Fruit fly (Drosophila melanogaster): ENCODE data around the gene CG32767.

CG32767 gene

dm6 chrX:5083647-5084096, 896 bp downstream of the CG32767 start:
- TF ChIP-seq Clk (GFP tag; optimal IDR thresholded peaks at IDR 0.05), result peak; percentile 52
- no peak for TF ChIP-seq cic (GFP tag; optimal IDR thresholded peaks at IDR 0.05)
- TF ChIP-seq CG1620 (GFP tag; optimal IDR thresholded peaks at IDR 0.05), result peak; percentile 53
- TF ChIP-seq CG12768 (GFP tag; optimal IDR thresholded peaks at IDR 0.05), result peak; percentile 33
- TF ChIP-seq pad (GFP tag; optimal IDR thresholded peaks at IDR 0.05), result peak; percentile 94
- TF ChIP-seq Mnt (GFP tag; optimal IDR thresholded peaks at IDR 0.05), result peak; percentile 34
- peak; percentile 76 for TF ChIP-seq Hr96 (GFP tag; optimal IDR thresholded peaks at IDR 0.05)
- TF ChIP-seq Crg-1 (GFP tag; optimal IDR thresholded peaks at IDR 0.05), result peak; percentile 37
- peak; percentile 70 for TF ChIP-seq CG14711 (tag; optimal IDR thresholded peaks at IDR 0.05)
- TF ChIP-seq toe (GFP tag; optimal IDR thresholded peaks at IDR 0.05), result peak; percentile 57
- TF ChIP-seq bab1 (GFP tag; optimal IDR thresholded peaks at IDR 0.05), result peak; percentile 77
- peak; percentile 29 for TF ChIP-seq ovo (GFP tag; optimal IDR thresholded peaks at IDR 0.05)
- TF ChIP-seq kay (GFP tag; ENCODE audit: borderline replicate concordance), result no peak
- peak; percentile 70 for TF ChIP-seq CG11617 (GFP tag; optimal IDR thresholded peaks at IDR 0.05)
- no peak for TF ChIP-seq cnc (optimal IDR thresholded peaks at IDR 0.05)
- TF ChIP-seq CG33017 (tag; optimal IDR thresholded peaks at IDR 0.05), result no peak
- TF ChIP-seq CG5204 (GFP tag; optimal IDR thresholded peaks at IDR 0.05), result peak; percentile 37
- peak; percentile 61 for TF ChIP-seq CG7101 (tag; optimal IDR thresholded peaks at IDR 0.05)
- TF ChIP-seq tj (GFP tag; optimal IDR thresholded peaks at IDR 0.05), result peak; percentile 37
- peak; percentile 12 for TF ChIP-seq CG7045 (GFP tag; optimal IDR thresholded peaks at IDR 0.05)

dm6 chrX:5082840-5083646, 1.5 kb downstream of the CG32767 start:
- peak; percentile 13 for TF ChIP-seq cic (GFP tag; optimal IDR thresholded peaks at IDR 0.05)
- TF ChIP-seq CG14711 (tag; optimal IDR thresholded peaks at IDR 0.05), result peak; percentile 20
- no peak for TF ChIP-seq CG11617 (GFP tag; optimal IDR thresholded peaks at IDR 0.05)
- peak; percentile 72 for TF ChIP-seq Mnt (GFP tag; optimal IDR thresholded peaks at IDR 0.05)
- TF ChIP-seq Hr96 (GFP tag; optimal IDR thresholded peaks at IDR 0.05), result peak; percentile 74
- peak; percentile 26 for TF ChIP-seq pad (GFP tag; optimal IDR thresholded peaks at IDR 0.05)
- TF ChIP-seq CG33017 (tag; optimal IDR thresholded peaks at IDR 0.05), result peak; percentile 7
- TF ChIP-seq CG7045 (GFP tag; optimal IDR thresholded peaks at IDR 0.05), result no peak
- TF ChIP-seq tj (GFP tag; optimal IDR thresholded peaks at IDR 0.05), result no peak
- TF ChIP-seq kay (GFP tag; ENCODE audit: borderline replicate concordance), result peak; percentile 83
- TF ChIP-seq CG1620 (GFP tag; optimal IDR thresholded peaks at IDR 0.05), result peak; percentile 88
- TF ChIP-seq CG5204 (GFP tag; optimal IDR thresholded peaks at IDR 0.05), result peak; percentile 49
- TF ChIP-seq bab1 (GFP tag; optimal IDR thresholded peaks at IDR 0.05), result no peak
- TF ChIP-seq cnc (optimal IDR thresholded peaks at IDR 0.05), result no peak
- TF ChIP-seq Crg-1 (GFP tag; optimal IDR thresholded peaks at IDR 0.05), result peak; percentile 73
- peak; percentile 49 for TF ChIP-seq toe (GFP tag; optimal IDR thresholded peaks at IDR 0.05)
- TF ChIP-seq CG7101 (tag; optimal IDR thresholded peaks at IDR 0.05), result peak; percentile 51
- peak; percentile 59 for TF ChIP-seq ovo (GFP tag; optimal IDR thresholded peaks at IDR 0.05)
- no peak for TF ChIP-seq CG12768 (GFP tag; optimal IDR thresholded peaks at IDR 0.05)
- no peak for TF ChIP-seq Clk (GFP tag; optimal IDR thresholded peaks at IDR 0.05)

dm6 chrX:5082354-5082818, 2.2 kb downstream of the CG32767 start:
- TF ChIP-seq toe (GFP tag; optimal IDR thresholded peaks at IDR 0.05), result no peak
- TF ChIP-seq CG14711 (tag; optimal IDR thresholded peaks at IDR 0.05), result no peak
- TF ChIP-seq tj (GFP tag; optimal IDR thresholded peaks at IDR 0.05), result peak; percentile 50
- TF ChIP-seq CG12768 (GFP tag; optimal IDR thresholded peaks at IDR 0.05), result peak; percentile 32
- peak; percentile 33 for TF ChIP-seq CG7045 (GFP tag; optimal IDR thresholded peaks at IDR 0.05)
- TF ChIP-seq CG7101 (tag; optimal IDR thresholded peaks at IDR 0.05), result no peak
- peak; percentile 50 for TF ChIP-seq CG11617 (GFP tag; optimal IDR thresholded peaks at IDR 0.05)

dm6 chrX:5080521-5080920, 4.0 kb downstream of the CG32767 start:
- TF ChIP-seq bab1 (GFP tag; optimal IDR thresholded peaks at IDR 0.05), result no peak
- TF ChIP-seq CG14711 (tag; optimal IDR thresholded peaks at IDR 0.05), result no peak

- no peak for TF ChIP-seq CG7101 (tag; optimal IDR thresholded peaks at IDR 0.05)
- peak; percentile 17 for TF ChIP-seq CG33017 (tag; optimal IDR thresholded peaks at IDR 0.05)
Measured at dm6 chrX:5075842-5076413, 8.6 kb downstream of the CG32767 start.

- no peak for TF ChIP-seq CG7045 (GFP tag; optimal IDR thresholded peaks at IDR 0.05)
- no peak for TF ChIP-seq kay (GFP tag; ENCODE audit: borderline replicate concordance)
- no peak for TF ChIP-seq tj (GFP tag; optimal IDR thresholded peaks at IDR 0.05)
- no peak for TF ChIP-seq ovo (GFP tag; optimal IDR thresholded peaks at IDR 0.05)
- TF ChIP-seq Clk (GFP tag; optimal IDR thresholded peaks at IDR 0.05), result no peak
- no peak for TF ChIP-seq pad (GFP tag; optimal IDR thresholded peaks at IDR 0.05)
- TF ChIP-seq cic (GFP tag; optimal IDR thresholded peaks at IDR 0.05), result no peak
- no peak for TF ChIP-seq CG1620 (GFP tag; optimal IDR thresholded peaks at IDR 0.05)
- no peak for TF ChIP-seq cnc (optimal IDR thresholded peaks at IDR 0.05)
- no peak for TF ChIP-seq CG5204 (GFP tag; optimal IDR thresholded peaks at IDR 0.05)
- no peak for TF ChIP-seq CG33017 (tag; optimal IDR thresholded peaks at IDR 0.05)
- TF ChIP-seq CG7101 (tag; optimal IDR thresholded peaks at IDR 0.05), result no peak
- TF ChIP-seq CG11617 (GFP tag; optimal IDR thresholded peaks at IDR 0.05), result no peak
- TF ChIP-seq CG12768 (GFP tag; optimal IDR thresholded peaks at IDR 0.05), result no peak
- no peak for TF ChIP-seq Crg-1 (GFP tag; optimal IDR thresholded peaks at IDR 0.05)
- TF ChIP-seq Mnt (GFP tag; optimal IDR thresholded peaks at IDR 0.05), result no peak
- no peak for TF ChIP-seq bab1 (GFP tag; optimal IDR thresholded peaks at IDR 0.05)
Measured at dm6 chrX:5068475-5068874, 16.1 kb downstream of the CG32767 start.

All from whole organism, adult.